Worm (Caenorhabditis elegans): ENCODE measurements around the gene fbxb-95.

The fbxb-95 gene

ce11 chrII:1886379-1886778, 32.2 kb downstream of the fbxb-95 start, which contains the start of gene math-7:
Gene math-7, minus strand, starts transcription at chrII:1886479.
- TF ChIP-seq fos-1 (tag; optimal IDR thresholded peaks at IDR 0.05), result no peak
- TF ChIP-seq ets-5 (GFP tag; IDR thresholded peaks at IDR 0.05), result no peak
- no peak for TF ChIP-seq nhr-84 (tag; optimal IDR thresholded peaks at IDR 0.05)

ce11 chrII:1889071-1889470, 34.9 kb downstream of the fbxb-95 start, which contains the start of gene math-8:
Gene math-8, minus strand, starts transcription at chrII:1889171.
- TF ChIP-seq aly-2 (tag; optimal IDR thresholded peaks at IDR 0.05) (no peak), tlp-1 (tag; optimal IDR thresholded peaks at IDR 0.05) (no peak), nhr-90 (tag; optimal IDR thresholded peaks at IDR 0.05; ENCODE audit: poor library complexity) (no peak), nhr-11 (tag; optimal IDR thresholded peaks at IDR 0.05) (no peak), jun-1 (tag; optimal IDR thresholded peaks at IDR 0.05) (no peak), nhr-237 (tag; optimal IDR thresholded peaks at IDR 0.05) (no peak)

ce11 chrII:1890682-1891081, 36.5 kb downstream of the fbxb-95 start, which contains the start of gene math-9:
Gene math-9, minus strand, starts transcription at chrII:1890782.
- no peak for TF ChIP-seq nhr-85 (tag)
- TF ChIP-seq ceh-90 (tag; optimal IDR thresholded peaks at IDR 0.05), result no peak
- no peak for TF ChIP-seq efl-1 (optimal IDR thresholded peaks at IDR 0.05)
- TF ChIP-seq efl-1 (GFP tag; optimal IDR thresholded peaks at IDR 0.05 in 1 of 2), result peak in 1 of 2 experiments; percentile 45
- TF ChIP-seq nhr-71 (tag; optimal IDR thresholded peaks at IDR 0.05), result no peak
- no peak for TF ChIP-seq lir-3 (tag; optimal IDR thresholded peaks at IDR 0.05; ENCODE audit: poor library complexity)

- TF ChIP-seq C16A3.4 (tag; optimal IDR thresholded peaks at IDR 0.05), result no peak
- TF ChIP-seq nhr-85 (tag), result no peak
- TF ChIP-seq mep-1 (tag; optimal IDR thresholded peaks at IDR 0.05), result no peak
- no peak for TF ChIP-seq mef-2 (tag; optimal IDR thresholded peaks at IDR 0.05)
- TF ChIP-seq pax-3 (tag; optimal IDR thresholded peaks at IDR 0.05), result no peak
- no peak for TF ChIP-seq nhr-11 (tag; optimal IDR thresholded peaks at IDR 0.05)
These were observed 39.7 kb downstream of the fbxb-95 start, which contains the start of gene C16C4.1 for ce11 chrII:1893912-1894311. Gene C16C4.1, plus strand, starts transcription at chrII:1894212.

- no peak for TF ChIP-seq zag-1 (tag; optimal IDR thresholded peaks at IDR 0.05)
- TF ChIP-seq fkh-10 (GFP tag; optimal IDR thresholded peaks at IDR 0.05), result no peak
- no peak for TF ChIP-seq mdl-1 (tag; optimal IDR thresholded peaks at IDR 0.05)
- TF ChIP-seq hlh-17 (GFP tag; optimal IDR thresholded peaks at IDR 0.05; ENCODE audit: borderline replicate concordance), result no peak
- no peak for TF ChIP-seq ztf-11 (tag; optimal IDR thresholded peaks at IDR 0.05)
- no peak for TF ChIP-seq ets-5 (GFP tag; IDR thresholded peaks at IDR 0.05)
These were observed 41.1 kb downstream of the fbxb-95 start, which contains the start of gene C46F9.5 for ce11 chrII:1895278-1895677. Gene C46F9.5, plus strand, starts transcription at chrII:1895578.

ce11 chrII:1895762-1896161, 41.6 kb downstream of the fbxb-95 start, which contains the start of gene math-25:
Gene math-25, plus strand, starts transcription at chrII:1896062.
- TF ChIP-seq rnt-1 (tag; optimal IDR thresholded peaks at IDR 0.05) (no peak), nhr-71 (tag; optimal IDR thresholded peaks at IDR 0.05) (no peak)

ce11 chrII:1897936-1898335, 43.7 kb downstream of the fbxb-95 start, which contains the start of gene C46F9.6:
Gene C46F9.6, plus strand, starts transcription at chrII:1898236.
- TF ChIP-seq pag-3 (tag; optimal IDR thresholded peaks at IDR 0.05; ENCODE audit: borderline replicate concordance, insufficient read depth) (no peak), lsy-2 (tag; optimal IDR thresholded peaks at IDR 0.05) (no peak), elt-2 (tag; optimal IDR thresholded peaks at IDR 0.05) (peak; percentile 6), aha-1 (tag; optimal IDR thresholded peaks at IDR 0.05) (no peak)

ce11 chrII:1899934-1900333, 45.7 kb downstream of the fbxb-95 start, which contains the start of gene math-24:
Gene math-24, plus strand, starts transcription at chrII:1900234.
- no peak for TF ChIP-seq nhr-76 (tag; optimal IDR thresholded peaks at IDR 0.05)
- no peak for TF ChIP-seq zip-4 (GFP tag; optimal IDR thresholded peaks at IDR 0.05)
- no peak for TF ChIP-seq dsc-1 (tag; optimal IDR thresholded peaks at IDR 0.05)
- TF ChIP-seq ceh-8 (GFP tag; optimal IDR thresholded peaks at IDR 0.05), result no peak
- TF ChIP-seq pag-3 (tag; optimal IDR thresholded peaks at IDR 0.05; ENCODE audit: borderline replicate concordance, insufficient read depth), result no peak
- no peak for TF ChIP-seq mep-1 (tag; optimal IDR thresholded peaks at IDR 0.05)
- TF ChIP-seq C16A3.4 (tag; optimal IDR thresholded peaks at IDR 0.05), result no peak
- TF ChIP-seq ces-1 (GFP tag; optimal IDR thresholded peaks at IDR 0.05), result no peak
- TF ChIP-seq vab-15 (tag; optimal IDR thresholded peaks at IDR 0.05), result no peak
- TF ChIP-seq nhr-11 (tag; optimal IDR thresholded peaks at IDR 0.05), result no peak
- no peak for TF ChIP-seq lin-15B (tag; optimal IDR thresholded peaks at IDR 0.05)
- no peak for TF ChIP-seq fos-1 (tag; optimal IDR thresholded peaks at IDR 0.05)
- TF ChIP-seq dpl-1 (GFP tag; optimal IDR thresholded peaks at IDR 0.05), result no peak

All from whole organism, L1 larva.